Worm (Caenorhabditis elegans) whole organism, L1 larva: ENCODE results near the gene F37A4.5.

ENCODE experiments used
- ceh-82 ChIP-seq, 3 experiments: fragments of 150-350 bp in 1 of 3; sonication (generic microtip) in 2 of 3; optimal IDR thresholded peaks; 2 replicates each; lab custom pipeline; 2014 to 2017; ENCODE audit warnings: missing biosample characterization in 3 of 3, missing genetic modification characterization in 3 of 3
- nhr-76 ChIP-seq: sonication (generic microtip); optimal IDR thresholded peaks from 2 replicates; lab custom pipeline; 2017; ENCODE audit warnings: missing biosample characterization, missing genetic modification characterization
- pag-3 ChIP-seq: sonication (generic microtip); optimal IDR thresholded peaks from 2 replicates; lab custom pipeline; 2017; ENCODE audit warnings: missing genetic modification characterization, mild to moderate bottlenecking, missing compliant biosample characterization, antibody characterized with exemption, borderline replicate concordance; ENCODE audit not compliant: insufficient read depth

- TF ChIP-seq nhr-76 (tag; lab: Kevin White, UChicago) (no peak), ceh-82 (tag; optimal IDR thresholded peaks at IDR 0.05; lab: Kevin White, UChicago) (no peak), pag-3 (tag; lab: Kevin White, UChicago) (no peak)
These were observed 36.2 kb upstream of the F37A4.5 start, which contains the start of gene rbf-1 for ce11 chrIII:6675460-6675859.
